Worm (Caenorhabditis elegans): ENCODE measurements around the gene ttr-16.

DNA sequence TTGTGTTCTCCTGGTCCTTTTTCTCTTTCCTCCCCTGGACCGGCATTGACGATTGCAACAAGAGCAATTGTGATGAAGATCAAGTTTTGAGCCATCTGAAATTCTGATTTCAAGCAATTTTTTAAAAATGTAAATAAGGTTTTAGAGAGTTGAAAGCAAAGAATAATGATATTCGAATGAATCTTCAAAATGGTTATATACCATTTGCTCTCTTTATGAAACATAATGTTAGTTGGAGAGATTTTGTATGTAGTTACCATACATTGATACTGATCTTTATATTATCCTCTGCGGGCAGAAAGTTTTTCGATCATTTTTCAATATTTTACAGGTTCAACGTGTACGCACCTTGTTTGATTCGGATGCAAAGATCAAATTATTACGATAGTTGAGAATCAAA is 41.8 kb upstream of the ttr-16 start, which contains the start of gene srlf-24:
- TF ChIP-seq egl-27 (tag; optimal IDR thresholded peaks at IDR 0.05): no peak
- TF ChIP-seq nhr-77 (tag; optimal IDR thresholded peaks at IDR 0.05): no peak
- TF ChIP-seq unc-62 (GFP tag; optimal IDR thresholded peaks at IDR 0.05): no peak
- TF ChIP-seq pha-4 (tag; optimal IDR thresholded peaks at IDR 0.05): no peak
- TF ChIP-seq nhr-76 (tag; optimal IDR thresholded peaks at IDR 0.05): no peak
- TF ChIP-seq unc-39 (tag; optimal IDR thresholded peaks at IDR 0.05): no peak
- no peak for TF ChIP-seq eor-1 (tag; optimal IDR thresholded peaks at IDR 0.05)
- no peak for TF ChIP-seq nhr-28 (tag; optimal IDR thresholded peaks at IDR 0.05)
